Worm (Caenorhabditis elegans) whole organism, young adult: ENCODE results near the gene cut-6.

Experiments used
- B0019.2 ChIP-seq: fragments of 200-800 bp; sonication (Bioruptor generic); conservative IDR thresholded peaks from 2 replicates; pipeline ENCODE4 v1.3.6; 2022; ENCODE audit warnings: missing genetic modification reagents, missing genetic modification characterization, missing compliant biosample characterization
- B0336.3 ChIP-seq: fragments of 200-800 bp; sonication (Bioruptor generic); IDR thresholded peaks from 2 replicates; pipeline ENCODE4 v1.3.6; 2022; ENCODE audit warnings: missing genetic modification characterization, missing compliant biosample characterization
- C06A6.2 ChIP-seq: fragments of 200-800 bp; sonication (Bioruptor generic); conservative IDR thresholded peaks from 2 replicates; pipeline ENCODE4 v1.3.6; 2022; ENCODE audit warnings: missing genetic modification characterization, missing compliant biosample characterization
- F10E7.11 ChIP-seq: sonication (generic microtip); optimal IDR thresholded peaks from 2 replicates; lab custom pipeline; 2017; ENCODE audit warnings: mild to moderate bottlenecking, missing genetic modification characterization, moderate library complexity, missing compliant biosample characterization
- F22D6.2 ChIP-seq: sonication (generic microtip); optimal IDR thresholded peaks from 2 replicates; lab custom pipeline; 2016; ENCODE audit warnings: mild to moderate bottlenecking, missing genetic modification characterization, missing compliant biosample characterization
- F33H1.4 ChIP-seq: fragments of 200-800 bp; sonication (Bioruptor generic); IDR thresholded peaks from 2 replicates; pipeline ENCODE4 v1.3.6; 2022; ENCODE audit warnings: missing genetic modification reagents, missing genetic modification characterization, missing compliant biosample characterization
- F52B5.7 ChIP-seq: sonication (generic microtip); optimal IDR thresholded peaks from 2 replicates; lab custom pipeline; 2016; ENCODE audit warnings: mild to moderate bottlenecking, missing genetic modification characterization, missing compliant biosample characterization
- T07F8.4 ChIP-seq: sonication (generic microtip); optimal IDR thresholded peaks from 2 replicates; lab custom pipeline; 2016; ENCODE audit warnings: mild to moderate bottlenecking, missing genetic modification characterization, moderate library complexity, missing compliant biosample characterization
- Y67H2A.10 ChIP-seq: fragments of 200-800 bp; sonication (Bioruptor generic); conservative IDR thresholded peaks from 2 replicates; pipeline ENCODE4 v1.3.6; 2022; ENCODE audit warnings: missing genetic modification reagents, missing genetic modification characterization, missing compliant biosample characterization
- Y79H2A.3 ChIP-seq: fragments of 200-800 bp; sonication (Bioruptor generic); conservative IDR thresholded peaks from 2 replicates; pipeline ENCODE4 v1.3.6; 2022; ENCODE audit warnings: missing genetic modification reagents, missing genetic modification characterization, missing compliant biosample characterization
- Y95B8A.8 ChIP-seq: fragments of 200-800 bp; sonication (Bioruptor generic); IDR thresholded peaks from 2 replicates; pipeline ENCODE4 v1.3.6; 2022; ENCODE audit warnings: missing genetic modification reagents, missing genetic modification characterization, missing compliant biosample characterization
- ZK185.1 ChIP-seq: sonication (generic microtip); optimal IDR thresholded peaks from 2 replicates; lab custom pipeline; 2016; ENCODE audit warnings: mild to moderate bottlenecking, missing genetic modification characterization, missing compliant biosample characterization; ENCODE audit not compliant: poor library complexity, severe bottlenecking
- attf-5 ChIP-seq: fragments of 200-800 bp; sonication (Bioruptor generic); optimal IDR thresholded peaks from 2 replicates; lab custom pipeline; 2018; ENCODE audit warnings: mild to moderate bottlenecking, missing genetic modification characterization, missing compliant biosample characterization
- ceh-79 ChIP-seq: sonication (generic microtip); optimal IDR thresholded peaks from 2 replicates; lab custom pipeline; 2017; ENCODE audit warnings: mild to moderate bottlenecking, missing genetic modification characterization, missing compliant biosample characterization
- chd-7 ChIP-seq: sonication (generic microtip); optimal IDR thresholded peaks from 2 replicates; lab custom pipeline; 2016; ENCODE audit warnings: mild to moderate bottlenecking, missing genetic modification characterization, moderate library complexity, missing compliant biosample characterization
- dpl-1 ChIP-seq: fragments of 150-350 bp; optimal IDR thresholded peaks from 2 replicates; lab custom pipeline; 2014; ENCODE audit warnings: missing biosample characterization, missing genetic modification reagents, missing genetic modification characterization
- efl-1 ChIP-seq: fragments of 150-350 bp; optimal IDR thresholded peaks from 2 replicates; lab custom pipeline; 2014; ENCODE audit warnings: missing biosample characterization, missing genetic modification reagents, missing genetic modification characterization
- egl-18 ChIP-seq: fragments of 200-800 bp; sonication (Bioruptor generic); IDR thresholded peaks from 2 replicates; pipeline ENCODE4 v1.3.6; 2022; ENCODE audit warnings: missing genetic modification reagents, missing genetic modification characterization, missing compliant biosample characterization
- egrh-3 ChIP-seq: fragments of 200-800 bp; sonication (Bioruptor generic); IDR thresholded peaks from 2 replicates; pipeline ENCODE4 v1.3.6; 2022; ENCODE audit warnings: missing genetic modification reagents, missing genetic modification characterization, missing compliant biosample characterization
- ekl-4 ChIP-seq: fragments of 200-800 bp; sonication (Bioruptor generic); IDR thresholded peaks from 2 replicates; pipeline ENCODE4 v1.3.6; 2022; ENCODE audit warnings: missing genetic modification reagents, missing genetic modification characterization, missing compliant biosample characterization
- hlh-26 ChIP-seq: fragments of 200-800 bp; sonication (Bioruptor generic); conservative IDR thresholded peaks from 2 replicates; pipeline ENCODE4 v1.3.6; 2022; ENCODE audit warnings: missing genetic modification reagents, missing genetic modification characterization, missing compliant biosample characterization
- hmg-1.2 ChIP-seq: fragments of 200-800 bp; sonication (Bioruptor generic); IDR thresholded peaks from 2 replicates; pipeline ENCODE4 v1.3.6; 2022; ENCODE audit warnings: missing genetic modification reagents, missing genetic modification characterization, missing compliant biosample characterization
- hrde-1 ChIP-seq: sonication (generic microtip); optimal IDR thresholded peaks from 2 replicates; lab custom pipeline; 2016; ENCODE audit warnings: missing genetic modification characterization, mild to moderate bottlenecking, missing compliant biosample characterization, moderate library complexity, missing genotype, missing genetic modification reagents, borderline replicate concordance
- lag-1 ChIP-seq: fragments of 200-800 bp; sonication (Bioruptor generic); IDR thresholded peaks from 2 replicates; pipeline ENCODE4 v1.3.6; 2022; ENCODE audit warnings: missing genetic modification reagents, missing genetic modification characterization, missing compliant biosample characterization
- let-607 ChIP-seq, 2 experiments: fragments of 200-800 bp in 1 of 2; sonication (Bioruptor generic) in 1 of 2; sonication (generic microtip) in 1 of 2; optimal IDR thresholded peaks; 2 replicates each; lab custom pipeline; 2016 to 2018; ENCODE audit warnings: mild to moderate bottlenecking in 2 of 2, missing compliant biosample characterization in 2 of 2, missing genetic modification characterization in 2 of 2, moderate library complexity in 2 of 2, missing genotype in 1 of 2
- lin-35 ChIP-seq, 3 experiments: fragments of 150-350 bp in 2 of 3; sonication (generic microtip) in 1 of 3; optimal IDR thresholded peaks; 2 replicates each; lab custom pipeline; 2014 to 2018; ENCODE audit warnings: missing biosample characterization in 3 of 3, missing genetic modification characterization in 3 of 3, missing genetic modification reagents in 3 of 3
- lin-40 ChIP-seq: sonication (generic microtip); optimal IDR thresholded peaks from 2 replicates; lab custom pipeline; 2016; ENCODE audit warnings: missing genetic modification characterization, mild to moderate bottlenecking, missing compliant biosample characterization, missing genotype, missing genetic modification reagents
- lir-1 ChIP-seq: fragments of 200-800 bp; sonication (Bioruptor generic); conservative IDR thresholded peaks from 2 replicates; pipeline ENCODE4 v1.3.6; 2022; ENCODE audit warnings: missing genetic modification reagents, missing genetic modification characterization, missing compliant biosample characterization
- madf-8 ChIP-seq: fragments of 200-800 bp; sonication (Bioruptor generic); conservative IDR thresholded peaks from 2 replicates; pipeline ENCODE4 v1.3.6; 2022; ENCODE audit warnings: missing genetic modification reagents, missing genetic modification characterization, missing compliant biosample characterization
- mes-4 ChIP-seq: sonication (generic microtip); optimal IDR thresholded peaks from 2 replicates; lab custom pipeline; 2016; ENCODE audit warnings: missing genotype, missing genetic modification characterization, missing compliant biosample characterization
- mxl-1 ChIP-seq: sonication (generic microtip); optimal IDR thresholded peaks from 2 replicates; lab custom pipeline; 2016; ENCODE audit warnings: missing genetic modification characterization, missing compliant biosample characterization
- nhr-90 ChIP-seq: sonication (generic microtip); optimal IDR thresholded peaks from 2 replicates; lab custom pipeline; 2016; ENCODE audit warnings: missing genotype, mild to moderate bottlenecking, missing genetic modification characterization, missing compliant biosample characterization
- pha-4 ChIP-seq: fragments of 150-350 bp; sonication (generic microtip); optimal IDR thresholded peaks from 2 replicates; lab custom pipeline; 2014; ENCODE audit warnings: missing biosample characterization, missing genetic modification reagents, missing genetic modification characterization
- snpc-1.1 ChIP-seq: sonication (generic microtip); optimal IDR thresholded peaks from 2 replicates; lab custom pipeline; 2017; ENCODE audit warnings: missing genetic modification characterization, mild to moderate bottlenecking, missing compliant biosample characterization, antibody characterized with exemption, moderate library complexity, missing genotype, missing genetic modification reagents; ENCODE audit not compliant: insufficient read depth
- somi-1 ChIP-seq: fragments of 200-800 bp; sonication (Bioruptor generic); optimal IDR thresholded peaks from 2 replicates; lab custom pipeline; 2018; ENCODE audit warnings: mild to moderate bottlenecking, missing genetic modification characterization, missing compliant biosample characterization
- tbp1 ChIP-seq: fragments of 200-800 bp; sonication (Bioruptor generic); optimal IDR thresholded peaks from 2 replicates; lab custom pipeline; 2018; ENCODE audit warnings: mild to moderate bottlenecking, missing genetic modification characterization, missing compliant biosample characterization
- tbx-9 ChIP-seq: sonication (generic microtip); optimal IDR thresholded peaks from 2 replicates; lab custom pipeline; 2016; ENCODE audit warnings: borderline replicate concordance, missing genetic modification characterization, inconsistent platforms, missing compliant biosample characterization
- tlf-1 ChIP-seq: fragments of 200-800 bp; sonication (Bioruptor generic); optimal IDR thresholded peaks from 2 replicates; lab custom pipeline; 2018; ENCODE audit warnings: mild to moderate bottlenecking, missing genetic modification characterization, missing compliant biosample characterization
- zfh-2 ChIP-seq: fragments of 200-800 bp; sonication (Bioruptor generic); conservative IDR thresholded peaks from 2 replicates; pipeline ENCODE4 v1.3.6; 2022; ENCODE audit warnings: missing genetic modification reagents, missing genetic modification characterization, missing compliant biosample characterization
- ztf-18 ChIP-seq: sonication (generic microtip); optimal IDR thresholded peaks from 2 replicates; lab custom pipeline; 2016; ENCODE audit warnings: missing genotype, mild to moderate bottlenecking, missing genetic modification characterization, missing compliant biosample characterization
- ztf-28 ChIP-seq: fragments of 200-800 bp; sonication (Bioruptor generic); IDR thresholded peaks from 2 replicates; pipeline ENCODE4 v1.3.6; 2022; ENCODE audit warnings: missing genetic modification reagents, missing genetic modification characterization, missing compliant biosample characterization

The cut-6 gene

DNA sequence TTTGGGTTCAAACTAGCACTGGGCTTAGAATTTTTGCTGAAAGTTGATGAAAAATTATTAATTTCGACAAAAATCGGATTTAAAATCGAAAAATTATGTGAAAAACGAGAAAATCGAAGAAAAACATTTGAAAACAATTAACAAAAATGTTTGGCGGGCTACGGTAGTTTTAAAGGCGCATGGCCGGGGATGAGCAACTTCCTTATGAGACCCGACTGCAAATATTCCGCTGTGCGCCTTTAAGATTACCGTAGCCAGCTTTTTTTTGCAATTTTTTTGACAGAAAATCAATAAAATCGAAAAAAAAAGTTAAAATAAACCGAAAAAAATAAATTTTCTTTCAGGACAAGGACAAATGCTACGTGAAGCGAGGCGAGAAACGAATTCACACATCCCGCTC lies 33.7 kb upstream of the cut-6 start (continued):
- no peak for TF ChIP-seq ceh-79 (tag; lab: Kevin White, UChicago)
- peak; percentile 93 for TF ChIP-seq madf-8
- no peak for TF ChIP-seq pha-4 (tag; lab: Kevin White, UChicago)
- no peak for TF ChIP-seq lin-35 (GFP tag; optimal IDR thresholded peaks at IDR 0.05; lab: Kevin White, UChicago)
- no peak for TF ChIP-seq somi-1
- TF ChIP-seq lag-1 (GFP tag; lab: Robert Waterston, UW), result no peak
- no peak for TF ChIP-seq T07F8.4 (tag; lab: Kevin White, UChicago)
- no peak for TF ChIP-seq ZK185.1 (tag; lab: Kevin White, UChicago)
- TF ChIP-seq B0336.3, result peak; percentile 70
- TF ChIP-seq ekl-4 (GFP tag; lab: Robert Waterston, UW), result no peak
- no peak for TF ChIP-seq hrde-1
- no peak for TF ChIP-seq C06A6.2 (GFP tag; lab: Robert Waterston, UW)
- TF ChIP-seq mes-4, result no peak
- no peak for TF ChIP-seq attf-5 (GFP tag; lab: Kevin White, UChicago)
- peak; percentile 48 for TF ChIP-seq dpl-1 (GFP tag; lab: Kevin White, UChicago)
- TF ChIP-seq ztf-18 (tag; lab: Kevin White, UChicago), result peak; percentile 28
- TF ChIP-seq snpc-1.1, result no peak
- 0 out of 2 replicates have a peak, but pooled peaks have one; percentile 31 for TF ChIP-seq hmg-1.2
- no peak for TF ChIP-seq nhr-90 (tag; lab: Kevin White, UChicago)
- peak; percentile 71 for TF ChIP-seq efl-1 (GFP tag; lab: Kevin White, UChicago)
- no peak for TF ChIP-seq egl-18 (GFP tag; lab: Robert Waterston, UW)
- 0 out of 2 replicates have a peak, but pooled peaks have one; percentile 48 for TF ChIP-seq ztf-28
- no peak for TF ChIP-seq chd-7 (tag; lab: Kevin White, UChicago)
- TF ChIP-seq F52B5.7 (tag; lab: Kevin White, UChicago), result no peak
- TF ChIP-seq hlh-26 (GFP tag; lab: Robert Waterston, UW), result no peak
- no peak for TF ChIP-seq Y79H2A.3
- TF ChIP-seq egrh-3 (GFP tag; lab: Robert Waterston, UW), result no peak
- no peak for TF ChIP-seq mxl-1

DNA sequence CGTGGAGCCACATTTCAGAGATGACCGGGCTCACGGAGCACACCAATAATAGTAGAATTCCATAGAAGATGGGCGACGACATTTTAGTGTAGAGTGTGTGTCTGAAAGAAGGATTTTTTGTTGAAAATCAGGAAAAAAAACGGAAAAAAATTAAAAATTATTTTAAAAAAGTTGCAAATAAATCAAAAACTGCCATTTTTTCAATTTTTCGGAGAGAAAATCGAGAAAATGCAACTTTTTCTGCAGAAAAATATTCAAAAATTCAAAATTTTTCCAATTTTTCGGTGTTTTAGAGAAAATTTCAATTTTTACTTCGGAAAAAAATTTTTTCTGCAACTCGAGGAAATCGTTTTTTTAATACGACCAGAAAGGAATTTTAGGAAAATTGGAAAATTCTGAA lies 31.2 kb upstream of the cut-6 start, which contains the start of gene C44B9.3:
TSS of gene C44B9.3 (minus strand) at position 101 of the 400 bp plus-strand sequence.
- TF ChIP-seq B0019.2 (GFP tag; lab: Robert Waterston, UW), result no peak
- TF ChIP-seq tbp1 (GFP tag; lab: Kevin White, UChicago), result no peak
- no peak for TF ChIP-seq zfh-2 (GFP tag; lab: Robert Waterston, UW)
- TF ChIP-seq ztf-28, result no peak
- TF ChIP-seq Y95B8A.8, result no peak
- no peak for TF ChIP-seq tlf-1 (GFP tag; lab: Kevin White, UChicago)
- TF ChIP-seq lir-1, result no peak
- no peak for TF ChIP-seq let-607 (tag; optimal IDR thresholded peaks at IDR 0.05; lab: Kevin White, UChicago)
- TF ChIP-seq dpl-1 (GFP tag; lab: Kevin White, UChicago), result no peak
- no peak for TF ChIP-seq F33H1.4 (GFP tag; lab: Robert Waterston, UW)
- TF ChIP-seq tbx-9, result no peak
- TF ChIP-seq egrh-3 (GFP tag; lab: Robert Waterston, UW), result no peak
- TF ChIP-seq F22D6.2, result no peak
- TF ChIP-seq hlh-26 (GFP tag; lab: Robert Waterston, UW), result no peak
- no peak for TF ChIP-seq F10E7.11
- TF ChIP-seq Y67H2A.10 (GFP tag; lab: Robert Waterston, UW), result no peak
- TF ChIP-seq nhr-90 (tag; lab: Kevin White, UChicago), result no peak
- no peak for TF ChIP-seq lin-40
